Worm (Caenorhabditis elegans) whole organism, young adult: ENCODE data around the gene med-2.

Experiments used
- B0019.2 ChIP-seq: fragments of 200-800 bp; sonication (Bioruptor generic); conservative IDR thresholded peaks from 2 replicates; pipeline ENCODE4 v1.3.6; 2022; ENCODE audit warnings: missing genetic modification reagents, missing genetic modification characterization, missing compliant biosample characterization
- F10E7.11 ChIP-seq: sonication (generic microtip); optimal IDR thresholded peaks from 2 replicates; lab custom pipeline; 2017; ENCODE audit warnings: mild to moderate bottlenecking, missing genetic modification characterization, moderate library complexity, missing compliant biosample characterization
- F22D6.2 ChIP-seq: sonication (generic microtip); optimal IDR thresholded peaks from 2 replicates; lab custom pipeline; 2016; ENCODE audit warnings: mild to moderate bottlenecking, missing genetic modification characterization, missing compliant biosample characterization
- F23B12.7 ChIP-seq: sonication (generic microtip); optimal IDR thresholded peaks from 2 replicates; lab custom pipeline; 2017; ENCODE audit warnings: missing genetic modification characterization, mild to moderate bottlenecking, missing compliant biosample characterization, antibody characterized with exemption, moderate library complexity; ENCODE audit not compliant: insufficient read depth
- ceh-27 ChIP-seq: fragments of 200-800 bp; sonication (Bioruptor generic); optimal IDR thresholded peaks from 2 replicates; lab custom pipeline; 2018; ENCODE audit warnings: mild to moderate bottlenecking, missing genetic modification characterization, moderate library complexity, missing compliant biosample characterization
- egrh-3 ChIP-seq: fragments of 200-800 bp; sonication (Bioruptor generic); IDR thresholded peaks from 2 replicates; pipeline ENCODE4 v1.3.6; 2022; ENCODE audit warnings: missing genetic modification reagents, missing genetic modification characterization, missing compliant biosample characterization
- him-1 ChIP-seq: sonication (generic microtip); optimal IDR thresholded peaks from 2 replicates; lab custom pipeline; 2016; ENCODE audit warnings: missing genotype, missing genetic modification reagents, missing genetic modification characterization, missing compliant biosample characterization
- nhr-179 ChIP-seq: sonication (generic microtip); optimal IDR thresholded peaks from 2 replicates; lab custom pipeline; 2016; ENCODE audit warnings: mild to moderate bottlenecking, missing genetic modification characterization, missing compliant biosample characterization
- nhr-27 ChIP-seq: fragments of 200-800 bp; sonication (Bioruptor generic); optimal IDR thresholded peaks from 2 replicates; lab custom pipeline; 2018; ENCODE audit warnings: mild to moderate bottlenecking, missing genetic modification characterization, moderate library complexity, missing compliant biosample characterization
- snpc-4 ChIP-seq, 5 experiments: fragments of 150-350 bp in 1 of 5; sonication (generic microtip) in 4 of 5; optimal IDR thresholded peaks; 2 replicates each; lab custom pipeline; 2014 to 2018; ENCODE audit warnings: missing genetic modification characterization in 5 of 5, missing biosample characterization in 3 of 5, antibody characterized with exemption in 2 of 5, mild to moderate bottlenecking in 2 of 5, missing compliant biosample characterization in 2 of 5, missing genotype in 2 of 5, moderate library complexity in 2 of 5, missing genetic modification reagents in 1 of 5
- somi-1 ChIP-seq: fragments of 200-800 bp; sonication (Bioruptor generic); optimal IDR thresholded peaks from 2 replicates; lab custom pipeline; 2018; ENCODE audit warnings: mild to moderate bottlenecking, missing genetic modification characterization, missing compliant biosample characterization
- ztf-28 ChIP-seq: fragments of 200-800 bp; sonication (Bioruptor generic); IDR thresholded peaks from 2 replicates; pipeline ENCODE4 v1.3.6; 2022; ENCODE audit warnings: missing genetic modification reagents, missing genetic modification characterization, missing compliant biosample characterization

DNA sequence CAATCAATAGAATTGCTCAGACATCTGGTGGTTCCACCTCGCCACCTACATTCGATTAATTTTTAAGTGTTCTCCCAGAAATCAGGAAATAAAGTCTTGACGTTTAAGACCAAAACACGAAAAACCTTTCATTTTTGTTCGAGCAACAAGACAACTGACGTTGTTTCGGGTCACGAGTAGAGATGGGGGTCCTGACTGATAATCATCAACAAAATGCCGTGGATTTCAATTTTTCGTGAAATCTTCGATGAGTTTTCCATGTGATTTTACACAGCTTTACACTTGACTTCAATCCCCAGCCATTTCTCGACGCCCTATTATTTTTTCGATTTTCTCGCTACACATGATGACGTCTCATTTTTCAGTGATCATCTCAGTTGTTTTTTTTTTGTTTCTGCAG, 13.2 kb upstream of the med-2 start:
- TF ChIP-seq B0019.2 (GFP tag; lab: Robert Waterston, UW) (no peak), snpc-4 (GFP tag; optimal IDR thresholded peaks at IDR 0.05; lab: Kevin White, UChicago) (no peak), snpc-4 (tag; optimal IDR thresholded peaks at IDR 0.05; lab: Kevin White, UChicago) (no peak), nhr-27 (no peak), somi-1 (GFP tag; lab: Kevin White, UChicago) (no peak), him-1 (tag; lab: Kevin White, UChicago) (no peak), ztf-28 (GFP tag; lab: Robert Waterston, UW) (no peak), F23B12.7 (no peak), F10E7.11 (no peak), ceh-27 (GFP tag; lab: Kevin White, UChicago) (no peak), nhr-179 (tag; lab: Kevin White, UChicago) (no peak), egrh-3 (GFP tag; lab: Robert Waterston, UW) (no peak), F22D6.2 (no peak)
